Worm (Caenorhabditis elegans): ENCODE measurements around the gene idh-2.

DNA sequence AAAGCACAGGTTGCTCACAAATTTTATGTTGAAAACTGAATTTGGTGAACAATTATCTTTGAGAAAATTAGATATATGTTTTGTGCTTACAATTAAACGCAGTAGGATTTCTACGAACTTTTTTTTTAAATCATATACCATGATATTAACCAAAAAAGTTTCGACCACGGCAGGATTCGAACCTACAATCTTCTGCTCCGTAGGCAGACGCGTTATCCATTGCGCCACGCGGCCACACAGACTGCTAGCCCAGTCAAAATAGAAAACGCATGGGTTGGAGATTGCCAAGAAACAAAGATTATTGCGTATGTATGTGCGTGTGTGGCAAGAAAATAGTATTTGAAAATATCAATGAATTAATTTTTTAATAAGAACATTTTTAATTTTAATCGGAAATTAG, 36.6 kb downstream of the idh-2 start:
- TF ChIP-seq cog-1 (tag; optimal IDR thresholded peaks at IDR 0.05) (peak; percentile 45), flt-1 (GFP tag; IDR thresholded peaks at IDR 0.05) (peak; percentile 89), klf-2 (GFP tag; conservative IDR thresholded peaks at IDR 0.05) (peak; percentile 44; the same call in 1 of the 2 replicates)

Data from whole organism, midembryonic.